Fruit fly (Drosophila melanogaster) whole organism, prepupa: ENCODE results near the gene Mnn1.

Source experiments
- Blimp-1 ChIP-seq: fragments of 200-800 bp; sonication (Bioruptor generic); optimal IDR thresholded peaks from 3 replicates; lab custom pipeline; 2017; ENCODE audit warnings: missing biosample characterization, missing genetic modification characterization, mild to moderate bottlenecking, moderate library complexity, missing genetic modification reagents
- CG16779 ChIP-seq: fragments of 200-800 bp; sonication (Bioruptor generic); optimal IDR thresholded peaks from 3 replicates; lab custom pipeline; 2017; ENCODE audit warnings: missing biosample characterization, mild to moderate bottlenecking, missing genetic modification characterization
- CG32006 ChIP-seq: fragments of 200-800 bp; sonication (Bioruptor generic); optimal IDR thresholded peaks from 3 replicates; lab custom pipeline; 2017; ENCODE audit warnings: missing biosample characterization, mild to moderate bottlenecking, missing genetic modification characterization
- CG6854 ChIP-seq: fragments of 200-800 bp; sonication (Bioruptor generic); optimal IDR thresholded peaks from 2 replicates; lab custom pipeline; 2017; ENCODE audit warnings: missing biosample characterization, mild to moderate bottlenecking, missing genetic modification characterization
- CG8119 ChIP-seq: fragments of 200-800 bp; sonication (Bioruptor generic); IDR thresholded peaks from 3 replicates; pipeline ENCODE4 v1.3.6; 2022; ENCODE audit warnings: missing biosample characterization, missing genetic modification characterization
- Hr39 ChIP-seq: fragments of 200-800 bp; sonication (Bioruptor generic); optimal IDR thresholded peaks from 2 replicates; lab custom pipeline; 2016; ENCODE audit warnings: missing biosample characterization, missing genetic modification characterization
- Lpt ChIP-seq: fragments of 200-800 bp; sonication (Bioruptor generic); optimal IDR thresholded peaks from 3 replicates; lab custom pipeline; 2016; ENCODE audit warnings: missing biosample characterization, missing genetic modification characterization
- OdsH ChIP-seq: fragments of 200-800 bp; sonication (Bioruptor generic); optimal IDR thresholded peaks from 3 replicates; lab custom pipeline; 2016; ENCODE audit warnings: missing biosample characterization, missing genetic modification characterization
- Sox102F ChIP-seq: fragments of 200-800 bp; sonication (Bioruptor generic); optimal IDR thresholded peaks from 2 replicates; lab custom pipeline; 2016; ENCODE audit warnings: missing biosample characterization, mild to moderate bottlenecking, missing genetic modification characterization
- Sox14 ChIP-seq: fragments of 200-800 bp; sonication (Bioruptor generic); optimal IDR thresholded peaks from 3 replicates; lab custom pipeline; 2016; ENCODE audit warnings: missing biosample characterization, missing genetic modification characterization
- achi ChIP-seq: fragments of 200-800 bp; sonication (Bioruptor generic); optimal IDR thresholded peaks from 3 replicates; lab custom pipeline; 2016; ENCODE audit warnings: missing biosample characterization, missing genetic modification characterization
- dsx ChIP-seq: fragments of 200-800 bp; optimal IDR thresholded peaks from 3 replicates; lab custom pipeline; 2019; ENCODE audit warnings: missing biosample characterization, mild to moderate bottlenecking, missing genetic modification characterization, moderate library complexity; ENCODE audit not compliant: poor library complexity, severe bottlenecking
- fd59A ChIP-seq: fragments of 200-800 bp; sonication (Bioruptor generic); optimal IDR thresholded peaks from 2 replicates; lab custom pipeline; 2017; ENCODE audit warnings: missing biosample characterization, mild to moderate bottlenecking, missing genetic modification characterization, missing genetic modification reagents
- fkh ChIP-seq: fragments of 200-800 bp; sonication (Bioruptor generic); optimal IDR thresholded peaks from 3 replicates; lab custom pipeline; 2017; ENCODE audit warnings: missing biosample characterization, mild to moderate bottlenecking, missing genetic modification characterization, moderate library complexity

dm6 chr2L:7082203-7082602 lies 26.1 kb downstream of the Mnn1 start:
- TF ChIP-seq Sox102F (GFP tag; lab: Kevin White, UChicago) = no peak
- no peak for TF ChIP-seq CG6854 (GFP tag; lab: Kevin White, UChicago)
- no peak for TF ChIP-seq dsx
- TF ChIP-seq CG16779 (tag; lab: Kevin White, UChicago) = no peak
- no peak for TF ChIP-seq OdsH (GFP tag; lab: Kevin White, UChicago)
- TF ChIP-seq CG32006 (GFP tag; lab: Kevin White, UChicago) = no peak
- TF ChIP-seq fd59A (GFP tag; lab: Kevin White, UChicago) = no peak
- TF ChIP-seq CG8119 (GFP tag; lab: Robert Waterston, UW) = no peak
- TF ChIP-seq Hr39 (GFP tag; lab: Kevin White, UChicago) = no peak
- TF ChIP-seq Blimp-1 (GFP tag; lab: Kevin White, UChicago) = peak; percentile 94
- TF ChIP-seq Sox14 (GFP tag; lab: Kevin White, UChicago) = no peak
- TF ChIP-seq fkh = no peak
- TF ChIP-seq achi = no peak
- no peak for TF ChIP-seq Lpt
